Fruit fly (Drosophila melanogaster) whole organism: ENCODE data around the gene alpha-Man-Ic.

Experiments used
- CG8478 ChIP-seq: fragments of >200 bp; optimal IDR thresholded peaks from 2 replicates; lab custom pipeline; 2018; ENCODE audit warnings: inconsistent platforms
- Dll ChIP-seq: fragments of >200 bp; optimal IDR thresholded peaks from 2 replicates; lab custom pipeline; 2017
- pan ChIP-seq: fragments of >200 bp; optimal IDR thresholded peaks from 2 replicates; lab custom pipeline; 2017
- usp ChIP-seq: fragments of >200 bp; optimal IDR thresholded peaks from 2 replicates; lab custom pipeline; 2017; ENCODE audit warnings: missing biosample characterization, missing genetic modification characterization, mixed read lengths

dm6 chr3R:29903775-29904356 lies 26.3 kb downstream of the alpha-Man-Ic start, which contains the start of gene CG15517:
- no peak for TF ChIP-seq pan
- TF ChIP-seq usp = no peak
- TF ChIP-seq CG8478 (lab: Kevin White, UChicago) = no peak
- TF ChIP-seq Dll (lab: Kevin White, UChicago) = no peak
